Fruit fly (Drosophila melanogaster): ENCODE results near the gene CrebA.

Gene CrebA

DNA sequence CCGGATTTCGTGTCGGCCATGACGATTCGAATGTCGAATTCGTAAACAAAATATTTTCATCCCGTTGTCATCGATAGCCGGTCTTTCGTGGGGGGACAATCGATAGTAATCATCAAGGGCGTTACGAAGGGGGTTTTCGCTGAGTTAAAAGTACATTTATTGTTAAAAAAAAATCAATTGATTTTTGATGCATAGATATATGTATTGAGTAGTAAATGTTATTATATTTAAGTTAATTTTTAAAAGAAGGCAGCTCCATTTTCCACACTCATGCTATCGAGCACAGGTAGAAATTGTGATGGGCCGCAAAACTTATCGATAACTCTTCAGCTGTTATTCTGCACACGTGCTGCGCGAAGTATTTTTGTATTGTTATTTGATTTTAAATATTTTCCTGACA is 45.3 kb downstream of the CrebA start, which contains the start of the genes mrn and CG12301 (continued):
- TF ChIP-seq grn (GFP tag; optimal IDR thresholded peaks at IDR 0.05) (no peak), peb (GFP tag; IDR thresholded peaks at IDR 0.05) (peak; percentile 86), chinmo (GFP tag; IDR thresholded peaks at IDR 0.05; ENCODE audit: partially characterized antibody) (peak; percentile 83; the same call in 2 of the 4 replicates), dan (GFP tag; IDR thresholded peaks at IDR 0.05) (peak; percentile 51; the same call in 1 of the 2 replicates), eyg (GFP tag; optimal IDR thresholded peaks at IDR 0.05) (peak; percentile 23), nau (GFP tag; optimal IDR thresholded peaks at IDR 0.05) (no peak), ttk (GFP tag; IDR thresholded peaks at IDR 0.05) (peak; percentile 71), B-H1 (GFP tag; IDR thresholded peaks at IDR 0.05) (peak; percentile 96), CG12236 (GFP tag; optimal IDR thresholded peaks at IDR 0.05) (no peak), CG9876 (GFP tag; optimal IDR thresholded peaks at IDR 0.05) (no peak), pan (optimal IDR thresholded peaks at IDR 0.05) (no peak), pan (GFP tag; optimal IDR thresholded peaks at IDR 0.05 in 1 of 2, IDR thresholded peaks at IDR 0.05 in 1 of 2) (peak in 1 of 2 experiments; percentile 96), H2.0 (GFP tag; IDR thresholded peaks at IDR 0.05) (peak; percentile 72), CG12391 (tag; optimal IDR thresholded peaks at IDR 0.05) (peak; percentile 81), so (GFP tag; IDR thresholded peaks at IDR 0.05) (peak; percentile 79), crc (GFP tag; optimal IDR thresholded peaks at IDR 0.05) (no peak), lola (GFP tag; optimal IDR thresholded peaks at IDR 0.05) (peak in 1 of 3 experiments; percentile 48), CG2199 (GFP tag; IDR thresholded peaks at IDR 0.05) (peak; percentile 94), Side (GFP tag; optimal IDR thresholded peaks at IDR 0.05) (no peak), chif (GFP tag; optimal IDR thresholded peaks at IDR 0.05) (peak; percentile 49 to 55), CG8388 (GFP tag; optimal IDR thresholded peaks at IDR 0.05) (no peak), caup (GFP tag; optimal IDR thresholded peaks at IDR 0.05; ENCODE audit: severe bottlenecking) (no peak), odd (GFP tag; optimal IDR thresholded peaks at IDR 0.05) (no peak), CG7963 (GFP tag; IDR thresholded peaks at IDR 0.05; ENCODE audit: partially characterized antibody) (peak; percentile 77), CG13287 (GFP tag; IDR thresholded peaks at IDR 0.05; ENCODE audit: partially characterized antibody) (peak; percentile 97), CG11560 (tag; IDR thresholded peaks at IDR 0.05) (peak; percentile 70; the same call in 2 of the 3 replicates), Aef1 (GFP tag; IDR thresholded peaks at IDR 0.05) (peak; percentile 92), CG34422 (GFP tag; IDR thresholded peaks at IDR 0.05) (peak; percentile 98), CG4424 (GFP tag; optimal IDR thresholded peaks at IDR 0.05) (peak; percentile 82), chm (GFP tag; IDR thresholded peaks at IDR 0.05) (0 out of 2 replicates have a peak, but pooled peaks have one; percentile 48), eve (GFP tag; optimal IDR thresholded peaks at IDR 0.05) (no peak), CG2116 (GFP tag; optimal IDR thresholded peaks at IDR 0.05) (peak; percentile 89), CG14667 (GFP tag; IDR thresholded peaks at IDR 0.05) (peak; percentile 87), tin (GFP tag; optimal IDR thresholded peaks at IDR 0.05) (peak; percentile 80), onecut (GFP tag; IDR thresholded peaks at IDR 0.05) (no peak; the same call in none of the 2 replicates), sqz (GFP tag; optimal IDR thresholded peaks at IDR 0.05) (no peak), Adf1 (GFP tag; IDR thresholded peaks at IDR 0.05) (peak; percentile 57), CG17385 (GFP tag; optimal IDR thresholded peaks at IDR 0.05) (no peak), bcd (GFP tag; optimal IDR thresholded peaks at IDR 0.05) (no peak), phol (tag; optimal IDR thresholded peaks at IDR 0.05) (peak; percentile 89), CG4282 (GFP tag; optimal IDR thresholded peaks at IDR 0.05) (no peak), CG6683 (GFP tag; optimal IDR thresholded peaks at IDR 0.05) (peak; percentile 43), CG5180 (GFP tag; optimal IDR thresholded peaks at IDR 0.05) (no peak), sima (GFP tag; optimal IDR thresholded peaks at IDR 0.05) (no peak), NC2β (GFP tag; optimal IDR thresholded peaks at IDR 0.05) (peak; percentile 33), en (GFP tag; optimal IDR thresholded peaks at IDR 0.05) (no peak), lmd (GFP tag; IDR thresholded peaks at IDR 0.05) (peak; percentile 94), sens (GFP tag) (peak; percentile 92), CG11093 (GFP tag; IDR thresholded peaks at IDR 0.05) (peak; percentile 90), Usf (GFP tag; optimal IDR thresholded peaks at IDR 0.05) (peak; percentile 23), E2f1 (GFP tag; IDR thresholded peaks at IDR 0.05) (peak; percentile 91), CHES-1-like (GFP tag; optimal IDR thresholded peaks at IDR 0.05) (peak; percentile 59)

All from whole organism, embryonic.